Worm (Caenorhabditis elegans) whole organism, L1 larva: ENCODE data around the gene F59B1.4.

Experiments
- Y116A8C.19 ChIP-seq: sonication (generic microtip); optimal IDR thresholded peaks from 2 replicates; lab custom pipeline; 2016; ENCODE audit warnings: missing compliant biosample characterization, missing genetic modification characterization, borderline replicate concordance
- aly-2 ChIP-seq: fragments of 150-350 bp; optimal IDR thresholded peaks from 2 replicates; lab custom pipeline; 2014; ENCODE audit warnings: missing biosample characterization, missing genetic modification characterization
- fkh-10 ChIP-seq: sonication (generic microtip); optimal IDR thresholded peaks from 2 replicates; lab custom pipeline; 2017; ENCODE audit warnings: missing biosample characterization, missing genetic modification reagents, missing genetic modification characterization
- snpc-4 ChIP-seq: fragments of 150-350 bp; optimal IDR thresholded peaks from 2 replicates; lab custom pipeline; 2014; ENCODE audit warnings: missing biosample characterization, missing genetic modification characterization

- no peak for TF ChIP-seq aly-2 (tag; lab: Kevin White, UChicago)
- no peak for TF ChIP-seq Y116A8C.19 (tag; lab: Kevin White, UChicago)
- TF ChIP-seq snpc-4 (tag; lab: Kevin White, UChicago) = no peak
- TF ChIP-seq fkh-10 = no peak
Observed at ce11 chrV:3594936-3595335, 31.9 kb downstream of the F59B1.4 start, which contains the start of gene srh-213.
